Worm (Caenorhabditis elegans) whole organism, L1 larva: ENCODE measurements around the gene Y43F8C.3.

Experiments used
- C04F5.9 ChIP-seq: sonication (generic microtip); optimal IDR thresholded peaks from 2 replicates; lab custom pipeline; 2016; ENCODE audit warnings: missing genetic modification characterization, missing compliant biosample characterization
- C16A3.4 ChIP-seq: fragments of 150-350 bp; optimal IDR thresholded peaks from 2 replicates; lab custom pipeline; 2014; ENCODE audit warnings: missing biosample characterization, missing genetic modification characterization
- Y116A8C.19 ChIP-seq: sonication (generic microtip); optimal IDR thresholded peaks from 2 replicates; lab custom pipeline; 2016; ENCODE audit warnings: missing compliant biosample characterization, missing genetic modification characterization, borderline replicate concordance
- aha-1 ChIP-seq: fragments of 150-350 bp; optimal IDR thresholded peaks from 2 replicates; lab custom pipeline; 2014; ENCODE audit warnings: missing biosample characterization, missing genetic modification characterization
- alr-1 ChIP-seq: fragments of 200-800 bp; sonication (Bioruptor generic); optimal IDR thresholded peaks from 2 replicates; lab custom pipeline; 2018; ENCODE audit warnings: borderline replicate concordance, mild to moderate bottlenecking, missing genetic modification characterization, missing compliant biosample characterization
- aly-2 ChIP-seq: fragments of 150-350 bp; optimal IDR thresholded peaks from 2 replicates; lab custom pipeline; 2014; ENCODE audit warnings: missing biosample characterization, missing genetic modification characterization
- ama-1 ChIP-seq: fragments of 150-350 bp; optimal IDR thresholded peaks from 2 replicates; lab custom pipeline; 2014
- blmp-1 ChIP-seq: fragments of 150-350 bp; optimal IDR thresholded peaks from 2 replicates; lab custom pipeline; 2014; ENCODE audit warnings: missing biosample characterization, missing genetic modification characterization
- ceh-63 ChIP-seq: fragments of 200-800 bp; sonication (Bioruptor generic); optimal IDR thresholded peaks from 2 replicates; lab custom pipeline; 2018; ENCODE audit warnings: mild to moderate bottlenecking, missing genetic modification characterization, missing compliant biosample characterization
- ceh-8 ChIP-seq: fragments of 200-800 bp; sonication (Bioruptor generic); optimal IDR thresholded peaks from 2 replicates; lab custom pipeline; 2018; ENCODE audit warnings: mild to moderate bottlenecking, missing genetic modification characterization, moderate library complexity, missing compliant biosample characterization
- ceh-82 ChIP-seq, 3 experiments: fragments of 150-350 bp in 1 of 3; sonication (generic microtip) in 2 of 3; optimal IDR thresholded peaks; 2 replicates each; lab custom pipeline; 2014 to 2017; ENCODE audit warnings: missing biosample characterization in 3 of 3, missing genetic modification characterization in 3 of 3
- egl-13 ChIP-seq: sonication (generic microtip); optimal IDR thresholded peaks from 2 replicates; lab custom pipeline; 2016; ENCODE audit warnings: missing genotype, missing genetic modification reagents, missing genetic modification characterization, missing compliant biosample characterization
- egl-27 ChIP-seq, 2 experiments: fragments of 150-350 bp in 1 of 2; sonication (generic microtip); optimal IDR thresholded peaks; 3 replicates each; lab custom pipeline; 2017 to 2018; ENCODE audit warnings: missing biosample characterization in 2 of 2, missing genetic modification characterization in 2 of 2, missing genetic modification reagents in 2 of 2
- elt-2 ChIP-seq: sonication (generic microtip); optimal IDR thresholded peaks from 2 replicates; lab custom pipeline; 2016; ENCODE audit warnings: missing genetic modification characterization, mild to moderate bottlenecking, inconsistent platforms, missing compliant biosample characterization, missing genetic modification reagents
- elt-3 ChIP-seq, 6 experiments: fragments of 150-350 bp in 1 of 6; sonication (generic microtip); optimal IDR thresholded peaks; 2 replicates each; lab custom pipeline; 2017 to 2018; ENCODE audit warnings: missing biosample characterization in 6 of 6, missing genetic modification characterization in 6 of 6, inconsistent platforms in 1 of 6
- ets-5 ChIP-seq: fragments of 200-800 bp; sonication (Bioruptor generic); IDR thresholded peaks from 2 replicates; pipeline ENCODE4 v1.3.6; 2022; ENCODE audit warnings: missing genetic modification characterization, missing compliant biosample characterization
- fkh-4 ChIP-seq: sonication (generic microtip); optimal IDR thresholded peaks from 2 replicates; lab custom pipeline; 2016; ENCODE audit warnings: missing compliant biosample characterization, missing genetic modification characterization, borderline replicate concordance
- fkh-8 ChIP-seq: sonication (generic microtip); optimal IDR thresholded peaks from 2 replicates; lab custom pipeline; 2016; ENCODE audit warnings: mild to moderate bottlenecking, missing genetic modification characterization, missing compliant biosample characterization
- fos-1 ChIP-seq: fragments of 150-350 bp; optimal IDR thresholded peaks from 2 replicates; lab custom pipeline; 2014; ENCODE audit warnings: missing biosample characterization, missing genetic modification characterization
- hpl-2 ChIP-seq: fragments of 150-350 bp; optimal IDR thresholded peaks from 2 replicates; lab custom pipeline; 2014; ENCODE audit warnings: missing biosample characterization, missing genetic modification reagents, missing genetic modification characterization
- irx-1 ChIP-seq: sonication (generic microtip); optimal IDR thresholded peaks from 2 replicates; lab custom pipeline; 2016; ENCODE audit warnings: missing genetic modification characterization, missing compliant biosample characterization
- isw-1 ChIP-seq: fragments of 200-800 bp; sonication (Bioruptor generic); IDR thresholded peaks from 2 replicates; pipeline ENCODE4 v1.3.6; 2022; ENCODE audit warnings: missing genetic modification characterization, missing compliant biosample characterization
- jun-1 ChIP-seq: fragments of 150-350 bp; optimal IDR thresholded peaks from 2 replicates; lab custom pipeline; 2014; ENCODE audit warnings: missing biosample characterization, missing genetic modification reagents, missing genetic modification characterization
- lin-13 ChIP-seq: fragments of 150-350 bp; optimal IDR thresholded peaks from 2 replicates; lab custom pipeline; 2014; ENCODE audit warnings: missing biosample characterization, missing genetic modification reagents, missing genetic modification characterization
- lin-14 ChIP-seq: fragments of 200-800 bp; sonication (Bioruptor generic); optimal IDR thresholded peaks from 2 replicates; lab custom pipeline; 2018; ENCODE audit warnings: mild to moderate bottlenecking, missing genetic modification characterization, moderate library complexity, missing compliant biosample characterization
- lin-15B ChIP-seq: fragments of 150-350 bp; sonication (generic microtip); optimal IDR thresholded peaks from 3 replicates; lab custom pipeline; 2014; ENCODE audit warnings: missing biosample characterization, missing genetic modification characterization
- lin-39 ChIP-seq: fragments of 150-350 bp; optimal IDR thresholded peaks from 2 replicates; lab custom pipeline; 2014; ENCODE audit warnings: missing biosample characterization, missing genetic modification reagents, missing genetic modification characterization
- mab-9 ChIP-seq: fragments of 200-800 bp; sonication (Bioruptor generic); IDR thresholded peaks from 2 replicates; pipeline ENCODE4 v1.3.6; 2022; ENCODE audit warnings: missing genetic modification reagents, missing genetic modification characterization, missing compliant biosample characterization
- mdl-1 ChIP-seq, 2 experiments: fragments of 150-350 bp; optimal IDR thresholded peaks; 2 replicates each; lab custom pipeline; 2014 to 2017; ENCODE audit warnings: missing biosample characterization in 2 of 2, missing genetic modification characterization in 2 of 2, inconsistent platforms in 1 of 2
- mef-2 ChIP-seq: fragments of 150-350 bp; optimal IDR thresholded peaks from 2 replicates; lab custom pipeline; 2014; ENCODE audit warnings: missing biosample characterization, missing genetic modification characterization
- nhr-11 ChIP-seq: fragments of 150-350 bp; optimal IDR thresholded peaks from 2 replicates; lab custom pipeline; 2014; ENCODE audit warnings: missing biosample characterization, missing genetic modification characterization
- nhr-237 ChIP-seq: fragments of 150-350 bp; optimal IDR thresholded peaks from 2 replicates; lab custom pipeline; 2014; ENCODE audit warnings: missing biosample characterization, missing genetic modification characterization
- nhr-71 ChIP-seq: sonication (generic microtip); optimal IDR thresholded peaks from 2 replicates; lab custom pipeline; 2016; ENCODE audit warnings: mild to moderate bottlenecking, missing genetic modification characterization, moderate library complexity, missing compliant biosample characterization
- nhr-77 ChIP-seq: fragments of 150-350 bp; optimal IDR thresholded peaks from 2 replicates; lab custom pipeline; 2014; ENCODE audit warnings: missing biosample characterization, missing genetic modification characterization
- nhr-90 ChIP-seq: sonication (generic microtip); optimal IDR thresholded peaks from 2 replicates; lab custom pipeline; 2016; ENCODE audit warnings: mild to moderate bottlenecking, missing genetic modification characterization, missing compliant biosample characterization; ENCODE audit not compliant: poor library complexity
- pax-3 ChIP-seq: fragments of 200-800 bp; sonication (Bioruptor generic); optimal IDR thresholded peaks from 2 replicates; lab custom pipeline; 2018; ENCODE audit warnings: mild to moderate bottlenecking, missing genetic modification characterization, moderate library complexity, missing compliant biosample characterization
- pqm-1 ChIP-seq: sonication (generic microtip); optimal IDR thresholded peaks from 3 replicates; lab custom pipeline; 2017; ENCODE audit warnings: missing biosample characterization, missing genetic modification characterization
- rnt-1 ChIP-seq: sonication (generic microtip); optimal IDR thresholded peaks from 2 replicates; lab custom pipeline; 2016; ENCODE audit warnings: mild to moderate bottlenecking, missing genetic modification characterization, moderate library complexity, missing compliant biosample characterization
- skn-1 ChIP-seq: fragments of 150-350 bp; optimal IDR thresholded peaks from 2 replicates; lab custom pipeline; 2014; ENCODE audit warnings: missing biosample characterization, missing genetic modification characterization
- snpc-4 ChIP-seq: fragments of 150-350 bp; optimal IDR thresholded peaks from 2 replicates; lab custom pipeline; 2014; ENCODE audit warnings: missing biosample characterization, missing genetic modification characterization
- snu-23 ChIP-seq: sonication (generic microtip); optimal IDR thresholded peaks from 2 replicates; lab custom pipeline; 2016; ENCODE audit warnings: missing genetic modification characterization, missing compliant biosample characterization
- sox-4 ChIP-seq: sonication (generic microtip); optimal IDR thresholded peaks from 2 replicates; lab custom pipeline; 2016; ENCODE audit warnings: missing genetic modification characterization, missing compliant biosample characterization
- sptf-1 ChIP-seq: fragments of 150-350 bp; optimal IDR thresholded peaks from 2 replicates; lab custom pipeline; 2014; ENCODE audit warnings: missing biosample characterization, missing genetic modification characterization
- swsn-7 ChIP-seq: sonication (generic microtip); optimal IDR thresholded peaks from 2 replicates; lab custom pipeline; 2016; ENCODE audit warnings: missing genetic modification characterization, missing compliant biosample characterization
- tlp-1 ChIP-seq: fragments of 150-350 bp; optimal IDR thresholded peaks from 2 replicates; lab custom pipeline; 2014; ENCODE audit warnings: missing biosample characterization, missing genetic modification characterization
- unc-130 ChIP-seq: fragments of 150-350 bp; optimal IDR thresholded peaks from 2 replicates; lab custom pipeline; 2017; ENCODE audit warnings: missing biosample characterization, missing genetic modification characterization, inconsistent platforms
- unc-30 ChIP-seq: sonication (generic microtip); optimal IDR thresholded peaks from 2 replicates; lab custom pipeline; 2017; ENCODE audit warnings: missing biosample characterization, missing genetic modification characterization
- unc-62 ChIP-seq: fragments of 150-350 bp; optimal IDR thresholded peaks from 2 replicates; lab custom pipeline; 2014; ENCODE audit warnings: missing biosample characterization, missing genetic modification reagents, missing genetic modification characterization
- unc-86 ChIP-seq: sonication (generic microtip); optimal IDR thresholded peaks from 2 replicates; lab custom pipeline; 2016; ENCODE audit warnings: missing genetic modification characterization, missing compliant biosample characterization
- vab-15 ChIP-seq: sonication (generic microtip); optimal IDR thresholded peaks from 2 replicates; lab custom pipeline; 2017; ENCODE audit warnings: missing genotype, mild to moderate bottlenecking, missing genetic modification characterization, missing compliant biosample characterization
- xbp-1 ChIP-seq: sonication (generic microtip); optimal IDR thresholded peaks from 2 replicates; lab custom pipeline; 2016; ENCODE audit warnings: missing genetic modification characterization, missing compliant biosample characterization
- zag-1 ChIP-seq: fragments of 150-350 bp; optimal IDR thresholded peaks from 2 replicates; lab custom pipeline; 2014; ENCODE audit warnings: missing biosample characterization, missing genetic modification characterization
- ztf-11 ChIP-seq, 2 experiments: sonication (generic microtip); optimal IDR thresholded peaks; 2 replicates each; lab custom pipeline; 2016 to 2017; ENCODE audit warnings: missing genetic modification characterization in 2 of 2, missing biosample characterization in 1 of 2, missing compliant biosample characterization in 1 of 2
- ztf-4 ChIP-seq: fragments of 150-350 bp; optimal IDR thresholded peaks from 2 replicates; lab custom pipeline; 2014; ENCODE audit warnings: missing biosample characterization, missing genetic modification characterization

Y43F8C.3 gene

DNA sequence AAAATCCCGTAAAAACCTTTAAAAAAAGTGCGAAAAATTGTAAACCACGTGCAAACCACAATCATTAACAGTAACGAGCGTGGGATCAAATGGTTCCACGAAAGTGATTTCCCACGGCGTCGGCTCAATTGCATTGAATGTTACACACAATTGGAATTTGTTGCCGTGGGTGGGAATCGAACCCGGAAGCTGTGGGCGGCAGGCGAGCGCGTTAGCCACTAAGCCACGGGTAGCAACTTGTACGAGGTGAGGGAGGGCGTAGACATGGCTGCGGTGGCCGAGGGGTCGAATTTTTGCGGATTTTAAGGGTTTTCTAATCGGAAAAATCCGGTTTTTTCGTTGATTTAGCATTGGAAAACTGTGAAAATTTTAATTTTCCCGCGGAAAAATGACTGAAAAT lies 20.6 kb upstream of the Y43F8C.3 start (continued):
- TF ChIP-seq ztf-11 (tag; optimal IDR thresholded peaks at IDR 0.05; lab: Kevin White, UChicago) (peak in 1 of 2 experiments; percentile 64), blmp-1 (tag; lab: Kevin White, UChicago) (no peak), sox-4 (peak; percentile 28), unc-30 (tag; lab: Kevin White, UChicago) (no peak), snu-23 (GFP tag; lab: Kevin White, UChicago) (peak; percentile 81), alr-1 (no peak), rnt-1 (tag; lab: Kevin White, UChicago) (no peak), ztf-4 (tag; lab: Kevin White, UChicago) (peak; percentile 25), ceh-8 (GFP tag; lab: Kevin White, UChicago) (peak; percentile 69), nhr-77 (tag; lab: Kevin White, UChicago) (peak; percentile 75), lin-14 (GFP tag; lab: Kevin White, UChicago) (no peak), elt-3 (tag; optimal IDR thresholded peaks at IDR 0.05; lab: Kevin White, UChicago) (peak in 2 of 6 experiments; percentile 21 to 58), xbp-1 (peak; percentile 36), lin-13 (GFP tag; lab: Kevin White, UChicago) (peak; percentile 66), nhr-11 (tag; lab: Kevin White, UChicago) (no peak), unc-86 (tag; lab: Kevin White, UChicago) (peak; percentile 62), ets-5 (GFP tag; lab: Robert Waterston, UW) (0 out of 2 replicates have a peak, but pooled peaks have one; percentile 71), lin-15B (tag; lab: Kevin White, UChicago) (no peak), Y116A8C.19 (tag; lab: Kevin White, UChicago) (no peak), nhr-71 (tag; lab: Kevin White, UChicago) (no peak), elt-2 (tag; lab: Kevin White, UChicago) (peak; percentile 53), fkh-4 (tag; lab: Kevin White, UChicago) (no peak), unc-62 (GFP tag; lab: Kevin White, UChicago) (no peak), zag-1 (tag; lab: Kevin White, UChicago) (no peak), egl-27 (tag; optimal IDR thresholded peaks at IDR 0.05; lab: Kevin White, UChicago) (no peak), aha-1 (no peak), aly-2 (no peak), fos-1 (peak; percentile 36), unc-130 (tag; lab: Kevin White, UChicago) (peak; percentile 7), sptf-1 (tag; lab: Kevin White, UChicago) (no peak), jun-1 (tag; lab: Kevin White, UChicago) (peak; percentile 79), ceh-82 (tag; optimal IDR thresholded peaks at IDR 0.05; lab: Kevin White, UChicago) (peak; percentile 82 to 89 (median 86)), mef-2 (no peak), vab-15 (peak; percentile 36), irx-1 (tag; lab: Kevin White, UChicago) (peak; percentile 72), C04F5.9 (tag; lab: Kevin White, UChicago) (peak; percentile 34), pqm-1 (tag; lab: Kevin White, UChicago) (no peak), lin-39 (tag; lab: Kevin White, UChicago) (peak; percentile 7), pax-3 (tag; lab: Kevin White, UChicago) (peak; percentile 63), swsn-7 (tag; lab: Kevin White, UChicago) (peak; percentile 77), fkh-8 (tag; lab: Kevin White, UChicago) (peak; percentile 69), hpl-2 (GFP tag; lab: Kevin White, UChicago) (peak; percentile 41), isw-1 (GFP tag; lab: Robert Waterston, UW) (peak; percentile 44), ama-1 (lab: Kevin White, UChicago) (no peak), C16A3.4 (tag; lab: Kevin White, UChicago) (peak; percentile 61), skn-1 (tag; lab: Kevin White, UChicago) (peak; percentile 51), mdl-1 (tag; optimal IDR thresholded peaks at IDR 0.05; lab: Kevin White, UChicago) (peak in 1 of 2 experiments; percentile 40), snpc-4 (tag; lab: Kevin White, UChicago) (peak; percentile 61), egl-13 (tag; lab: Kevin White, UChicago) (peak; percentile 77), nhr-90 (peak; percentile 79), nhr-237 (tag; lab: Kevin White, UChicago) (peak; percentile 42), tlp-1 (no peak), ceh-63 (GFP tag; lab: Kevin White, UChicago) (no peak), mab-9 (peak; percentile 68)
